Worm (Caenorhabditis elegans) whole organism, early embryonic: ENCODE measurements around the gene ZK185.4.

ENCODE experiments used
- B0310.2 ChIP-seq: sonication (generic microtip); optimal IDR thresholded peaks from 2 replicates; lab custom pipeline; 2016; ENCODE audit warnings: mild to moderate bottlenecking, missing genetic modification characterization, missing compliant biosample characterization
- F13C5.2 ChIP-seq: sonication (generic microtip); optimal IDR thresholded peaks from 2 replicates; lab custom pipeline; 2017; ENCODE audit warnings: mild to moderate bottlenecking, missing genetic modification characterization, inconsistent platforms, missing compliant biosample characterization
- aly-1 ChIP-seq: sonication (generic microtip); optimal IDR thresholded peaks from 2 replicates; lab custom pipeline; 2016; ENCODE audit warnings: missing genetic modification characterization, missing compliant biosample characterization
- ama-1 ChIP-seq: fragments of 150-350 bp; optimal IDR thresholded peaks from 2 replicates; lab custom pipeline; 2014
- ceh-13 ChIP-seq: fragments of 200-800 bp; sonication (Bioruptor generic); optimal IDR thresholded peaks from 2 replicates; lab custom pipeline; 2018; ENCODE audit warnings: mild to moderate bottlenecking, missing genetic modification characterization, missing compliant biosample characterization
- ceh-36 ChIP-seq: sonication (generic microtip); optimal IDR thresholded peaks from 2 replicates; lab custom pipeline; 2016; ENCODE audit warnings: missing genetic modification characterization, inconsistent platforms, missing compliant biosample characterization
- ets-7 ChIP-seq: sonication (generic microtip); optimal IDR thresholded peaks from 2 replicates; lab custom pipeline; 2016; ENCODE audit warnings: missing genotype, missing genetic modification characterization, missing compliant biosample characterization
- flt-1 ChIP-seq: fragments of 200-800 bp; sonication (Bioruptor generic); IDR thresholded peaks from 2 replicates; pipeline ENCODE4 v1.3.6; 2022; ENCODE audit warnings: missing genetic modification characterization, missing compliant biosample characterization
- hmbx-1 ChIP-seq: sonication (generic microtip); optimal IDR thresholded peaks from 2 replicates; lab custom pipeline; 2016; ENCODE audit warnings: mild to moderate bottlenecking, missing genetic modification characterization, missing compliant biosample characterization
- hmg-4 ChIP-seq: fragments of 200-800 bp; sonication (Bioruptor generic); optimal IDR thresholded peaks from 2 replicates; lab custom pipeline; 2018; ENCODE audit warnings: mild to moderate bottlenecking, missing genetic modification characterization, missing compliant biosample characterization
- hnd-1 ChIP-seq: sonication (generic microtip); optimal IDR thresholded peaks from 2 replicates; lab custom pipeline; 2016; ENCODE audit warnings: missing genetic modification characterization, missing compliant biosample characterization
- pes-1 ChIP-seq: fragments of 200-800 bp; sonication (Bioruptor generic); IDR thresholded peaks from 2 replicates; pipeline ENCODE4 v1.3.6; 2022; ENCODE audit warnings: missing genetic modification reagents, missing genetic modification characterization, missing compliant biosample characterization
- scrt-1 ChIP-seq: fragments of 200-800 bp; sonication (Bioruptor generic); IDR thresholded peaks from 2 replicates; pipeline ENCODE4 v1.3.6; 2022; ENCODE audit warnings: missing genetic modification characterization, missing compliant biosample characterization
- sea-1 ChIP-seq: fragments of 200-800 bp; sonication (Bioruptor generic); conservative IDR thresholded peaks from 2 replicates; pipeline ENCODE4 v1.3.6; 2022; ENCODE audit warnings: missing genetic modification characterization, missing compliant biosample characterization
- tbx-11 ChIP-seq: fragments of 200-800 bp; sonication (Bioruptor generic); IDR thresholded peaks from 2 replicates; pipeline ENCODE4 v1.3.6; 2022; ENCODE audit warnings: missing genetic modification characterization, missing compliant biosample characterization
- tbx-37 ChIP-seq: fragments of 200-800 bp; sonication (Bioruptor generic); conservative IDR thresholded peaks from 2 replicates; pipeline ENCODE4 v1.3.6; 2022; ENCODE audit warnings: missing genetic modification reagents, missing genetic modification characterization, missing compliant biosample characterization
- tra-4 ChIP-seq: sonication (generic microtip); optimal IDR thresholded peaks from 2 replicates; lab custom pipeline; 2017; ENCODE audit warnings: missing genetic modification characterization, missing compliant biosample characterization

The ZK185.4 gene

DNA sequence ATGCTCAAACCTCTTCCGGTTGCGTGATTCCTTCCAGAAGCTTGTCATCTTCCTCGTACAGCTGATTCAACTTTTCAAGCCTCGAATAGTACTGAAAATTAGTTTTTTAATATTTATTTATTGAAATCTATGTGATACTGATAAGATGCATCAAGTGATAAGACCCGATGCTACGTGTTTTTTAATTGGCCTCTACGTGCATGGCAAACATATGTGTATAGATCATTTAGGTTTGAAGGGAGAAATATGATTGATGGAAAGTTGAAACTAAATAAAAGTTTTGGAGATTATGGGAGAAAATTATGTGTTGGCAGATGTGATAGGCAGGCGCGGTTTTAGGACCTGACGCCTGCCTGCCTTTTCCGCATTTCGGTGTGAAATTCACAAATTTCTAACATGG is 11.3 kb upstream of the ZK185.4 start:
- TF ChIP-seq tra-4 (tag; lab: Kevin White, UChicago) (no peak), aly-1 (tag; lab: Kevin White, UChicago) (no peak), B0310.2 (tag; lab: Kevin White, UChicago) (no peak), tbx-11 (no peak), hmbx-1 (tag; lab: Kevin White, UChicago) (no peak), tbx-37 (GFP tag; lab: Robert Waterston, UW) (no peak), flt-1 (GFP tag; lab: Robert Waterston, UW) (no peak), ceh-36 (tag; lab: Kevin White, UChicago) (no peak), scrt-1 (GFP tag; lab: Robert Waterston, UW) (no peak), ets-7 (no peak), pes-1 (GFP tag; lab: Robert Waterston, UW) (no peak), F13C5.2 (tag; lab: Kevin White, UChicago) (no peak), hnd-1 (tag; lab: Kevin White, UChicago) (no peak), ama-1 (lab: Kevin White, UChicago) (no peak), sea-1 (GFP tag; lab: Robert Waterston, UW) (no peak)

DNA sequence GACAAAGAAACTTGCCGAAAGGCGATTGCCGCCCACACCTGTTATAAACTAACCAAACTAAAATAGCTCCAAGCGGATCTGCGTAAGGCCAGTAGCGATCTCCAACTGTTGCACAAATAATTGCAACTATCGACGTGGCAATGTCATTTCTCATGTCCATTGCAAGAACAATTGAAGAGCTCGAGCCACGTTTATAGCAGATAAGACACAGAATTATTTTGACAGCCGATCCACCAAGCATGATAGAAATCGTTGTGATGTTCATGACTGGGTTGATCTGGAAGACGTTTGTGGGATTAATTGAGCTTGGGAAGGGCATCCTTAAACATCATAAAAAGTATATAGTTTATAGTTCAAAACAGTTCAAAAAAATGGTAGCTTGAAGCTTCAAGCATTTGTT is 10.0 kb upstream of the ZK185.4 start:
- TF ChIP-seq flt-1 (GFP tag; lab: Robert Waterston, UW), result no peak
- no peak for TF ChIP-seq ceh-13
- no peak for TF ChIP-seq tbx-37 (GFP tag; lab: Robert Waterston, UW)
- no peak for TF ChIP-seq hmg-4 (GFP tag; lab: Kevin White, UChicago)
- TF ChIP-seq ceh-36 (tag; lab: Kevin White, UChicago), result no peak
- no peak for TF ChIP-seq hmbx-1 (tag; lab: Kevin White, UChicago)
- no peak for TF ChIP-seq B0310.2 (tag; lab: Kevin White, UChicago)
- no peak for TF ChIP-seq sea-1 (GFP tag; lab: Robert Waterston, UW)
- TF ChIP-seq ama-1 (lab: Kevin White, UChicago), result no peak
- TF ChIP-seq scrt-1 (GFP tag; lab: Robert Waterston, UW), result no peak
- TF ChIP-seq aly-1 (tag; lab: Kevin White, UChicago), result no peak
- TF ChIP-seq F13C5.2 (tag; lab: Kevin White, UChicago), result no peak
- TF ChIP-seq pes-1 (GFP tag; lab: Robert Waterston, UW), result no peak
- no peak for TF ChIP-seq hnd-1 (tag; lab: Kevin White, UChicago)
- TF ChIP-seq tra-4 (tag; lab: Kevin White, UChicago), result no peak
- TF ChIP-seq ets-7, result no peak

DNA sequence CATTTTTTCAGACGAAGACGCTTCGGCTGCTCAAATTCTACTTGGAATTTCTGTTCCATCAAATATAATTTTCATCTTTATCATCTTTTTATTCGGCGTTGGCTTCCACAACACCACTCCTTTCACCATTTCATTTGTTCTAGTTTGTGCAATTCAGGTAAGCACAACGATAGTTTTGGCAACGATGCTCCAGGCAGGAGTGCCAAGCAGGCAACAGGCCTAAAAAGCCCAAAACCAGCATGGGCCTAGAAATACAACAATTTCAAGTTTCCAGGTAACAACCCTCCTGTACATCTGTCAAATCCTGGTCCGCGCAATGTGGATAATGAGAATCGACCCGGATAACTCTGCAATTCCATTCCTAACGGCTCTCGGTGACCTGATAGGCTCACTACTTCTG is 8.3 kb upstream of the ZK185.4 start:
- TF ChIP-seq flt-1 (GFP tag; lab: Robert Waterston, UW) (no peak), F13C5.2 (tag; lab: Kevin White, UChicago) (no peak), hmbx-1 (tag; lab: Kevin White, UChicago) (no peak), sea-1 (GFP tag; lab: Robert Waterston, UW) (no peak), B0310.2 (tag; lab: Kevin White, UChicago) (no peak), ama-1 (lab: Kevin White, UChicago) (no peak), tbx-11 (no peak), scrt-1 (GFP tag; lab: Robert Waterston, UW) (no peak), ceh-13 (no peak), ceh-36 (tag; lab: Kevin White, UChicago) (no peak), hnd-1 (tag; lab: Kevin White, UChicago) (no peak), aly-1 (tag; lab: Kevin White, UChicago) (no peak), tbx-37 (GFP tag; lab: Robert Waterston, UW) (no peak), pes-1 (GFP tag; lab: Robert Waterston, UW) (no peak)

DNA sequence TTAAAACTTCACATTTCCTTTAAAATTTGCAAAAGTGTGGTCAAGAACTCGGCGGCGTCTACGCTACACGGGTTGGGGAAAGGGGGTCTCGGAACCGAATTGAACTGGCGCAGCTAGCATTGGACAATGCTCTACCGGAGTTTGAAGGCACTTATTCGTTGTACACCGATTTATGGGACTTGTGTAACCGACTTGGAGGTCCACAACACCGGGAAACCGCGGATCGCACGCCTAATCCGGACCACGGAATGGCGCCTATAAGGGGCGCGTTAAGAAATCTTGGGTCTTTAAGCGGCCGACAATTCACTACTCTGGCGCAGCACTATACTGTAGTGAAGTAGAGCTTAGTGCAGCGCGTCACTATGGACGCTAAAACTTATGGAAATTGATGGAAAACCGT is 5.7 kb upstream of the ZK185.4 start:
- no peak for TF ChIP-seq ceh-13
- TF ChIP-seq sea-1 (GFP tag; lab: Robert Waterston, UW), result no peak
- TF ChIP-seq hnd-1 (tag; lab: Kevin White, UChicago), result no peak
- no peak for TF ChIP-seq hmg-4 (GFP tag; lab: Kevin White, UChicago)
- no peak for TF ChIP-seq tbx-11
- no peak for TF ChIP-seq ceh-36 (tag; lab: Kevin White, UChicago)
- TF ChIP-seq ama-1 (lab: Kevin White, UChicago), result no peak
- no peak for TF ChIP-seq aly-1 (tag; lab: Kevin White, UChicago)
- no peak for TF ChIP-seq tra-4 (tag; lab: Kevin White, UChicago)
- TF ChIP-seq flt-1 (GFP tag; lab: Robert Waterston, UW), result no peak
- TF ChIP-seq pes-1 (GFP tag; lab: Robert Waterston, UW), result no peak
- TF ChIP-seq scrt-1 (GFP tag; lab: Robert Waterston, UW), result no peak
- no peak for TF ChIP-seq F13C5.2 (tag; lab: Kevin White, UChicago)
- no peak for TF ChIP-seq ets-7

DNA sequence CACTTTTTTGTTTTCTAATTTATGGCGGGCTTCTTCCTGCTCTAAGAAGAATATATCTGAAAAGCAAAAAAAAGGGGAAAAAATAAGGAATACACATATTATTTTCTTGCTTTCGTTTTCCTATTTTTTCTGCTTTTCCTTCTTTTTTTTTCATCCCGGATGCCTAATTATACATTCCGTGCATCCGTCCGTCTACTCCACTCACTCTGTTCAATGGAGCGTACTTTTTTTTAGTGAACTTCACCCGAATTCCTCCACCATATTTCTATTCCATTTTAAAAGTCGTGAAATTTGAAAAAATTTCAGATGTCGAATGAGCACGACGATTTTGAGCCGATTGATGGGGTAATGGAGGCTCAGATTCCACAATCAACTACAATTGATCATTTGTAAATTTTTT is 3.3 kb upstream of the ZK185.4 start, which contains the start of gene ZK185.2:
TSS of gene ZK185.2 (plus strand) at position 301 of the 400 bp plus-strand sequence.
- TF ChIP-seq hmbx-1 (tag; lab: Kevin White, UChicago) (no peak), ets-7 (no peak), ceh-36 (tag; lab: Kevin White, UChicago) (no peak), F13C5.2 (tag; lab: Kevin White, UChicago) (no peak), hnd-1 (tag; lab: Kevin White, UChicago) (no peak), hmg-4 (GFP tag; lab: Kevin White, UChicago) (no peak), tbx-37 (GFP tag; lab: Robert Waterston, UW) (no peak), ceh-13 (no peak), tbx-11 (no peak), sea-1 (GFP tag; lab: Robert Waterston, UW) (no peak), tra-4 (tag; lab: Kevin White, UChicago) (no peak), aly-1 (tag; lab: Kevin White, UChicago) (no peak), scrt-1 (GFP tag; lab: Robert Waterston, UW) (no peak), flt-1 (GFP tag; lab: Robert Waterston, UW) (no peak), B0310.2 (tag; lab: Kevin White, UChicago) (no peak), pes-1 (GFP tag; lab: Robert Waterston, UW) (no peak), ama-1 (lab: Kevin White, UChicago) (no peak)

DNA sequence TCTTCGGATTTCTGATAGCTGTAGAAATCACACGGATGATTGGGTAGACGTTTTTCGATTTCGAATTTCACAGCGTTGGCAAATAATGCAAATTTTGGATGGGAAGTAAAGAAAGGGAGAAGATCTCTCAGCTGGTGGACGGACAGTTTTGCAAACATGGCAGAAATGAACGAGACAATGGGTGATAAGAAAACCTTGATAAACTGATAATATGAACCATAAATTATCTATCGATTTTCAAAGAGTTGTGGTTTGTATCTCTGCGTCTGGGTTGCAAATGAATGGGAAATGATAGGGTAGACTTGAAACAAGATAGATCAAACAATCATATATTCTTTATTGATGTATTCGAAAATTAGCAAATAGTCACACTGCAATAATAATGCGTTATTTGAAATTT is 2.8 kb downstream of the ZK185.4 start, which contains the start of gene ZK185.3:
TSS of gene ZK185.3 (minus strand) at position 263 of the 400 bp plus-strand sequence.
- no peak for TF ChIP-seq ets-7
- TF ChIP-seq B0310.2 (tag; lab: Kevin White, UChicago), result no peak
- no peak for TF ChIP-seq sea-1 (GFP tag; lab: Robert Waterston, UW)
- TF ChIP-seq flt-1 (GFP tag; lab: Robert Waterston, UW), result no peak
- TF ChIP-seq ceh-13, result no peak
- TF ChIP-seq F13C5.2 (tag; lab: Kevin White, UChicago), result no peak
- no peak for TF ChIP-seq hnd-1 (tag; lab: Kevin White, UChicago)
- no peak for TF ChIP-seq ama-1 (lab: Kevin White, UChicago)
- no peak for TF ChIP-seq scrt-1 (GFP tag; lab: Robert Waterston, UW)
- TF ChIP-seq hmbx-1 (tag; lab: Kevin White, UChicago), result no peak
- no peak for TF ChIP-seq ceh-36 (tag; lab: Kevin White, UChicago)
